Worm (Caenorhabditis elegans) whole organism, L4 larva: ENCODE results near the gene bcl-11.

ENCODE experiments used
- D1046.2 ChIP-seq: fragments of 200-800 bp; sonication (Bioruptor generic); IDR thresholded peaks from 2 replicates; pipeline ENCODE4 v1.3.6; 2022; ENCODE audit warnings: missing genetic modification characterization, missing compliant biosample characterization
- T20F7.1 ChIP-seq: fragments of 200-800 bp; sonication (Bioruptor generic); optimal IDR thresholded peaks from 2 replicates; lab custom pipeline; 2018; ENCODE audit warnings: mild to moderate bottlenecking, missing genetic modification characterization, missing compliant biosample characterization
- Y48G9A.11 ChIP-seq: fragments of 200-800 bp; sonication (Bioruptor generic); IDR thresholded peaks from 2 replicates; pipeline ENCODE4 v1.3.6; 2022; ENCODE audit warnings: missing genetic modification reagents, missing genetic modification characterization, missing compliant biosample characterization
- aha-1 ChIP-seq: fragments of 150-350 bp; peaks from one replicate; lab custom pipeline; 2014; ENCODE audit warnings: missing biosample characterization, missing genetic modification characterization
- aly-2 ChIP-seq: sonication (generic microtip); optimal IDR thresholded peaks from 2 replicates; lab custom pipeline; 2018; ENCODE audit warnings: missing biosample characterization, missing genetic modification characterization
- ceh-82 ChIP-seq: sonication (generic microtip); optimal IDR thresholded peaks from 2 replicates; lab custom pipeline; 2017; ENCODE audit warnings: missing biosample characterization, missing genetic modification characterization
- daf-19 ChIP-seq: fragments of 200-800 bp; sonication (Bioruptor generic); conservative IDR thresholded peaks from 2 replicates; pipeline ENCODE4 v1.3.6; 2022; ENCODE audit warnings: missing genetic modification characterization, missing compliant biosample characterization
- dmd-8 ChIP-seq: fragments of 200-800 bp; sonication (Bioruptor generic); IDR thresholded peaks from 2 replicates; pipeline ENCODE4 v1.3.6; 2022; ENCODE audit warnings: missing genetic modification characterization, missing compliant biosample characterization
- dve-1 ChIP-seq: sonication (generic microtip); optimal IDR thresholded peaks from 2 replicates; lab custom pipeline; 2017; ENCODE audit warnings: antibody characterized with exemption, mild to moderate bottlenecking, missing genetic modification characterization, missing compliant biosample characterization; ENCODE audit not compliant: insufficient read depth
- fkh-10 ChIP-seq: fragments of 150-350 bp; optimal IDR thresholded peaks from 2 replicates; lab custom pipeline; 2014; ENCODE audit warnings: missing biosample characterization, missing genetic modification reagents, missing genetic modification characterization
- hlh-30 ChIP-seq: sonication (generic microtip); optimal IDR thresholded peaks from 2 replicates; lab custom pipeline; 2017; ENCODE audit warnings: antibody characterized with exemption, mild to moderate bottlenecking, missing genetic modification characterization, missing compliant biosample characterization; ENCODE audit not compliant: insufficient read depth
- hmg-1.1 ChIP-seq: fragments of 200-800 bp; sonication (Bioruptor generic); IDR thresholded peaks from 2 replicates; pipeline ENCODE4 v1.3.6; 2022; ENCODE audit warnings: missing genetic modification reagents, missing genetic modification characterization, missing compliant biosample characterization
- jun-1 ChIP-seq: fragments of 150-350 bp; optimal IDR thresholded peaks from 2 replicates; lab custom pipeline; 2014; ENCODE audit warnings: missing biosample characterization, missing genetic modification reagents, missing genetic modification characterization
- lim-7 ChIP-seq: fragments of 200-800 bp; sonication (Bioruptor generic); IDR thresholded peaks from 2 replicates; pipeline ENCODE4 v1.3.6; 2022; ENCODE audit warnings: missing genetic modification characterization, missing compliant biosample characterization
- lin-1 ChIP-seq: fragments of 200-800 bp; sonication (Bioruptor generic); IDR thresholded peaks from 2 replicates; pipeline ENCODE4 v1.3.6; 2022; ENCODE audit warnings: missing genetic modification reagents, missing genetic modification characterization, missing compliant biosample characterization
- lin-13 ChIP-seq: fragments of 150-350 bp; optimal IDR thresholded peaks from 2 replicates; lab custom pipeline; 2014; ENCODE audit warnings: missing biosample characterization, missing genetic modification reagents, missing genetic modification characterization
- lin-38 ChIP-seq: fragments of 200-800 bp; sonication (Bioruptor generic); IDR thresholded peaks from 2 replicates; pipeline ENCODE4 v1.3.6; 2022; ENCODE audit warnings: missing genetic modification reagents, missing genetic modification characterization, missing compliant biosample characterization
- lir-3 ChIP-seq: sonication (generic microtip); optimal IDR thresholded peaks from 2 replicates; lab custom pipeline; 2016; ENCODE audit warnings: mild to moderate bottlenecking, missing genetic modification characterization, missing compliant biosample characterization
- madf-5 ChIP-seq, 2 experiments: fragments of 200-800 bp; sonication (Bioruptor generic); IDR thresholded peaks; 2 replicates each; pipeline ENCODE4 v1.3.6; 2022; ENCODE audit warnings: missing compliant biosample characterization in 2 of 2, missing genetic modification characterization in 2 of 2
- madf-9 ChIP-seq: fragments of 200-800 bp; sonication (Bioruptor generic); conservative IDR thresholded peaks from 2 replicates; pipeline ENCODE4 v1.3.6; 2022; ENCODE audit warnings: missing genetic modification reagents, missing genetic modification characterization, missing compliant biosample characterization
- mdl-1 ChIP-seq, 2 experiments: fragments of 150-350 bp in 1 of 2; sonication (generic microtip) in 1 of 2; optimal IDR thresholded peaks; 2 replicates each; lab custom pipeline; 2014 to 2017; ENCODE audit warnings: missing biosample characterization in 2 of 2, missing genetic modification characterization in 2 of 2
- mdt-29 ChIP-seq: fragments of 200-800 bp; sonication (Bioruptor generic); IDR thresholded peaks from 2 replicates; pipeline ENCODE4 v1.3.6; 2022; ENCODE audit warnings: missing genetic modification reagents, missing genetic modification characterization, missing compliant biosample characterization
- mep-1 ChIP-seq: fragments of 150-350 bp; sonication (generic microtip); optimal IDR thresholded peaks from 3 replicates; lab custom pipeline; 2014; ENCODE audit warnings: missing biosample characterization, missing genetic modification characterization
- mes-2 ChIP-seq: sonication (generic microtip); optimal IDR thresholded peaks from 2 replicates; lab custom pipeline; 2016; ENCODE audit warnings: missing genotype, mild to moderate bottlenecking, missing genetic modification characterization, missing compliant biosample characterization; ENCODE audit not compliant: poor library complexity, severe bottlenecking
- mxl-2 ChIP-seq: fragments of 200-800 bp; sonication (Bioruptor generic); conservative IDR thresholded peaks from 2 replicates; pipeline ENCODE4 v1.3.6; 2022; ENCODE audit warnings: missing genetic modification reagents, missing genetic modification characterization, missing compliant biosample characterization
- nhr-237 ChIP-seq: sonication (generic microtip); optimal IDR thresholded peaks from 2 replicates; lab custom pipeline; 2017; ENCODE audit warnings: missing biosample characterization, missing genetic modification characterization
- nhr-25 ChIP-seq: sonication (generic microtip); optimal IDR thresholded peaks from 2 replicates; lab custom pipeline; 2017; ENCODE audit warnings: missing genetic modification characterization, mild to moderate bottlenecking, missing compliant biosample characterization, antibody characterized with exemption, moderate library complexity, borderline replicate concordance; ENCODE audit not compliant: insufficient read depth
- nhr-28 ChIP-seq: fragments of 150-350 bp; optimal IDR thresholded peaks from 2 replicates; lab custom pipeline; 2014; ENCODE audit warnings: missing biosample characterization, missing genetic modification characterization
- nhr-41 ChIP-seq: fragments of 200-800 bp; sonication (Bioruptor generic); IDR thresholded peaks from 2 replicates; pipeline ENCODE4 v1.3.6; 2022; ENCODE audit warnings: missing genetic modification reagents, missing genetic modification characterization, missing compliant biosample characterization
- nhr-77 ChIP-seq: fragments of 150-350 bp; optimal IDR thresholded peaks from 2 replicates; lab custom pipeline; 2014; ENCODE audit warnings: missing biosample characterization, missing genetic modification characterization
- pha-4 ChIP-seq, 2 experiments: fragments of 150-350 bp in 1 of 2; fragments of 200-800 bp in 1 of 2; sonication (Bioruptor generic) in 1 of 2; IDR thresholded peaks in 1 of 2; optimal IDR thresholded peaks in 1 of 2; 2 replicates each; pipeline versions ENCODE4 v1.3.6 to Lab custom; 2014 to 2022; ENCODE audit warnings: missing genetic modification characterization in 2 of 2, missing genetic modification reagents in 2 of 2, missing biosample characterization in 1 of 2, missing compliant biosample characterization in 1 of 2
- php-3 ChIP-seq: fragments of 200-800 bp; sonication (Bioruptor generic); IDR thresholded peaks from 2 replicates; pipeline ENCODE4 v1.3.6; 2022; ENCODE audit warnings: missing genetic modification reagents, missing genetic modification characterization, missing compliant biosample characterization
- pqm-1 ChIP-seq: sonication (generic microtip); optimal IDR thresholded peaks from 2 replicates; lab custom pipeline; 2017; ENCODE audit warnings: missing biosample characterization, missing genetic modification characterization
- sdz-12 ChIP-seq: fragments of 200-800 bp; sonication (Bioruptor generic); optimal IDR thresholded peaks from 2 replicates; lab custom pipeline; 2018; ENCODE audit warnings: mild to moderate bottlenecking, missing genetic modification characterization, missing compliant biosample characterization
- set-16 ChIP-seq: fragments of 200-800 bp; sonication (Bioruptor generic); IDR thresholded peaks from 2 replicates; pipeline ENCODE4 v1.3.6; 2022; ENCODE audit warnings: missing genetic modification reagents, missing genetic modification characterization, missing compliant biosample characterization
- snpc-4 ChIP-seq: fragments of 150-350 bp; optimal IDR thresholded peaks from 2 replicates; lab custom pipeline; 2014; ENCODE audit warnings: missing biosample characterization, missing genetic modification characterization
- spr-1 ChIP-seq: sonication (generic microtip); optimal IDR thresholded peaks from 2 replicates; lab custom pipeline; 2016; ENCODE audit warnings: mild to moderate bottlenecking, missing genetic modification characterization, missing compliant biosample characterization
- tra-1 ChIP-seq: fragments of 200-800 bp; sonication (Bioruptor generic); IDR thresholded peaks from 2 replicates; pipeline ENCODE4 v1.3.6; 2022; ENCODE audit warnings: missing genetic modification reagents, missing genetic modification characterization, missing compliant biosample characterization
- unc-39 ChIP-seq: sonication (generic microtip); optimal IDR thresholded peaks from 2 replicates; lab custom pipeline; 2017; ENCODE audit warnings: missing biosample characterization, missing genetic modification characterization
- unc-62 ChIP-seq, 3 experiments: fragments of 150-350 bp in 1 of 3; sonication (generic microtip); optimal IDR thresholded peaks in 2 of 3; peaks in 1 of 3; 1 replicate in 1 of 3; 2 replicates in 2 of 3; lab custom pipeline; 2014 to 2017; ENCODE audit warnings: missing biosample characterization in 3 of 3, missing genetic modification characterization in 3 of 3, missing genetic modification reagents in 3 of 3, missing genotype in 1 of 3
- vab-7 ChIP-seq: fragments of 200-800 bp; sonication (Bioruptor generic); IDR thresholded peaks from 2 replicates; pipeline ENCODE4 v1.3.6; 2022; ENCODE audit warnings: missing genetic modification reagents, missing genetic modification characterization, missing compliant biosample characterization
- zag-1 ChIP-seq: fragments of 150-350 bp; optimal IDR thresholded peaks from 2 replicates; lab custom pipeline; 2014; ENCODE audit warnings: missing biosample characterization, missing genetic modification characterization
- zfp-2 ChIP-seq: sonication (generic microtip); optimal IDR thresholded peaks from 2 replicates; lab custom pipeline; 2016; ENCODE audit warnings: mild to moderate bottlenecking, missing genetic modification characterization, missing compliant biosample characterization
- zfp-3 ChIP-seq: fragments of 200-800 bp; sonication (Bioruptor generic); conservative IDR thresholded peaks from 2 replicates; pipeline ENCODE4 v1.3.6; 2022; ENCODE audit warnings: missing genetic modification reagents, missing genetic modification characterization, missing compliant biosample characterization
- zip-2 ChIP-seq: fragments of 150-350 bp; optimal IDR thresholded peaks from 2 replicates; lab custom pipeline; 2014; ENCODE audit warnings: missing biosample characterization, missing genetic modification characterization
- ztf-11 ChIP-seq: fragments of 150-350 bp; optimal IDR thresholded peaks from 2 replicates; lab custom pipeline; 2014; ENCODE audit warnings: missing biosample characterization, missing genetic modification characterization
- ztf-7 ChIP-seq: fragments of 150-350 bp; optimal IDR thresholded peaks from 2 replicates; lab custom pipeline; 2014; ENCODE audit warnings: missing biosample characterization, missing genetic modification characterization

bcl-11 gene

DNA sequence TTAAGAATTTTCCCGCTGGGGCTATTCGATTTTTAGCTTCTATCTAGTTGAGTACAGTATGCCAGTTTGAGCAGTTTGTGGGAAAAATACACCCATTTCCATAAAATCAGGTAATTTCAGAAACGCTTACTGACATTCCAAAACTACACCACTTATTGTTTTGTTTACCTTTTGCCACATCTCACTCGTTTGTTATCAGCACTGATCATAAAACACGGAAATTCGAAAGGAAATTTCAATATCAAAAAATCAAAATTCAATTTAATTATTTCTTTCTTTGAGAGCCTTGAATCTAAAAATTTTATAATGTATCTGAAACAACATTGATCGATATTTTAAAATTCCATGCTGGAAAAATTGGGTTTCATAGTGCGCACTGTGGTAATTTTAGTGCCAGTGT is 44.7 kb downstream of the bcl-11 start (continued):
- TF ChIP-seq spr-1 (tag; lab: Kevin White, UChicago) = no peak
- no peak for TF ChIP-seq set-16 (GFP tag; lab: Robert Waterston, UW)
- no peak for TF ChIP-seq lim-7
- TF ChIP-seq dve-1 (tag; lab: Kevin White, UChicago) = peak; percentile 41
- TF ChIP-seq zfp-3 (GFP tag; lab: Robert Waterston, UW) = no peak
- TF ChIP-seq nhr-28 = peak; percentile 45
- TF ChIP-seq zip-2 (tag; lab: Kevin White, UChicago) = no peak
- no peak for TF ChIP-seq aha-1
- TF ChIP-seq jun-1 (tag; lab: Kevin White, UChicago) = no peak
- TF ChIP-seq nhr-237 (tag; lab: Kevin White, UChicago) = no peak
- TF ChIP-seq daf-19 (GFP tag; lab: Robert Waterston, UW) = no peak
- TF ChIP-seq mdl-1 (tag; optimal IDR thresholded peaks at IDR 0.05; lab: Kevin White, UChicago) = no peak
- no peak for TF ChIP-seq nhr-25 (tag; lab: Kevin White, UChicago)
- 0 out of 2 replicates have a peak, but pooled peaks have one; percentile 8 for TF ChIP-seq php-3 (GFP tag; lab: Robert Waterston, UW)
- no peak for TF ChIP-seq zfp-2 (tag; lab: Kevin White, UChicago)
- TF ChIP-seq lin-13 (GFP tag; lab: Kevin White, UChicago) = no peak
- TF ChIP-seq mep-1 (tag; lab: Kevin White, UChicago) = no peak
- TF ChIP-seq unc-39 = no peak
- peak; percentile 51 for TF ChIP-seq pqm-1 (tag; lab: Kevin White, UChicago)
- TF ChIP-seq lir-3 (tag; lab: Kevin White, UChicago) = no peak
- TF ChIP-seq madf-5 (GFP tag; IDR thresholded peaks at IDR 0.05; lab: Robert Waterston, UW) = no peak
- no peak for TF ChIP-seq fkh-10

- TF ChIP-seq hlh-30 (tag; lab: Kevin White, UChicago) (no peak), vab-7 (GFP tag; lab: Robert Waterston, UW) (no peak), D1046.2 (GFP tag; lab: Robert Waterston, UW) (no peak), T20F7.1 (peak; percentile 55), nhr-77 (tag; lab: Kevin White, UChicago) (peak; percentile 49), Y48G9A.11 (GFP tag; lab: Robert Waterston, UW) (no peak), lin-1 (GFP tag; lab: Robert Waterston, UW) (0 out of 2 replicates have a peak, but pooled peaks have one; percentile 16), madf-9 (GFP tag; lab: Robert Waterston, UW) (no peak), dmd-8 (GFP tag; lab: Robert Waterston, UW) (no peak), zip-2 (tag; lab: Kevin White, UChicago) (no peak), nhr-28 (peak; percentile 17), ztf-7 (tag; lab: Kevin White, UChicago) (no peak), lim-7 (peak; percentile 19; the same call in 1 of the 2 replicates), mes-2 (no peak), unc-62 (GFP tag; optimal IDR thresholded peaks at IDR 0.05 in 1 of 2; lab: Kevin White, UChicago) (peak in 1 of 2 experiments; percentile 57), unc-62 (tag; optimal IDR thresholded peaks at IDR 0.05; lab: Kevin White, UChicago) (no peak), zag-1 (no peak), aly-2 (peak; percentile 77), snpc-4 (tag; lab: Kevin White, UChicago) (no peak), zfp-2 (tag; lab: Kevin White, UChicago) (no peak), ceh-82 (tag; lab: Kevin White, UChicago) (no peak), zfp-3 (GFP tag; lab: Robert Waterston, UW) (peak; percentile 75), tra-1 (GFP tag; lab: Robert Waterston, UW) (peak; percentile 12; the same call in 1 of the 2 replicates), nhr-41 (GFP tag; lab: Robert Waterston, UW) (no peak), pha-4 (GFP tag; IDR thresholded peaks at IDR 0.05; lab: Robert Waterston, UW) (0 out of 2 replicates have a peak, but pooled peaks have one; percentile 20), pha-4 (tag; optimal IDR thresholded peaks at IDR 0.05; lab: Kevin White, UChicago) (no peak), sdz-12 (GFP tag; lab: Kevin White, UChicago) (no peak), hmg-1.1 (no peak), ztf-11 (tag; lab: Kevin White, UChicago) (no peak), jun-1 (tag; lab: Kevin White, UChicago) (no peak), lin-38 (peak; percentile 42), mdt-29 (GFP tag; lab: Robert Waterston, UW) (no peak), mxl-2 (GFP tag; lab: Robert Waterston, UW) (no peak)
These were observed 45.2 kb downstream of the bcl-11 start for ce11 chrV:6400950-6401551.
